Worm (Caenorhabditis elegans) whole organism, late embryonic: Measurements from ENCODE around the gene ZK470.14.

Source experiments
- ama-1 ChIP-seq: fragments of 150-350 bp; optimal IDR thresholded peaks from 2 replicates; lab custom pipeline; 2014
- eyg-1 ChIP-seq: sonication (generic microtip); optimal IDR thresholded peaks from 2 replicates; lab custom pipeline; 2016; ENCODE audit warnings: missing genotype, missing genetic modification characterization, missing compliant biosample characterization
- fax-1 ChIP-seq: sonication (generic microtip); optimal IDR thresholded peaks from 2 replicates; lab custom pipeline; 2016; ENCODE audit warnings: missing genotype, missing genetic modification characterization, missing compliant biosample characterization
- fkh-10 ChIP-seq: fragments of 150-350 bp; optimal IDR thresholded peaks from 2 replicates; lab custom pipeline; 2014; ENCODE audit warnings: missing biosample characterization, missing genetic modification reagents, missing genetic modification characterization
- hlh-6 ChIP-seq: sonication (generic microtip); optimal IDR thresholded peaks from 2 replicates; lab custom pipeline; 2016; ENCODE audit warnings: missing genotype, missing genetic modification characterization, missing compliant biosample characterization
- pha-4 ChIP-seq: fragments of 150-350 bp; optimal IDR thresholded peaks from 2 replicates; lab custom pipeline; 2018; ENCODE audit warnings: missing biosample characterization, missing genetic modification reagents, missing genetic modification characterization

- TF ChIP-seq hlh-6 (no peak), fax-1 (no peak), pha-4 (tag; lab: Kevin White, UChicago) (no peak), fkh-10 (GFP tag; lab: Kevin White, UChicago) (no peak), eyg-1 (tag; lab: Kevin White, UChicago) (no peak), ama-1 (lab: Kevin White, UChicago) (no peak)
Observed at ce11 chrX:4161938-4162337, 5.3 kb upstream of the ZK470.14 start.
